Fruit fly (Drosophila melanogaster): ENCODE measurements around the gene Dis3l2.

DNA sequence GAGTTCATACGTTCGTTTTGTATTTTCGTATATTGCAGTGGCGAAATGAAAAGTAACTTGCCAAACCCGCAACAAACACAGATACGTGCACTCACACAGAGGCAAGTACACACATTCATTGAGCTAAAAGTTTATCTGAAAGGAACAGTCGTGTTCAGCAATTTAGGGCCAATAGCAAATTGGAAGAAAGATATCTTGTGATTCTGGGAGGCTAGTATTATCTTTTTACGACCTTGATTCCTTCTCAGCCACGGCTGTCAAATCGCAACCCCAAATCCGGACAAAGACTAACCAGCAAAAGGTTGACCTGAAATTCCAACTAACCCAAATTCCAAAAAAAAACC, 45.7 kb upstream of the Dis3l2 start:
- TF ChIP-seq CTCF (optimal IDR thresholded peaks at IDR 0.05) (no peak), CG8478 (optimal IDR thresholded peaks at IDR 0.05) (no peak)

Data from S2 (cell line).